Fruit fly (Drosophila melanogaster): Measurements from ENCODE around the gene CG17751.

Gene CG17751

dm6 chr3R:19641498-19642065, 34.5 kb downstream of the CG17751 start (continued):
- TF ChIP-seq ems (GFP tag; optimal IDR thresholded peaks at IDR 0.05) (peak; percentile 65), CG30020 (tag; optimal IDR thresholded peaks at IDR 0.05) (peak; percentile 23), CrebB (tag; optimal IDR thresholded peaks at IDR 0.05) (peak; percentile 83), Hr39 (optimal IDR thresholded peaks at IDR 0.05) (no peak), B-H2 (GFP tag; optimal IDR thresholded peaks at IDR 0.05) (peak; percentile 74), dati (GFP tag; IDR thresholded peaks at IDR 0.05) (peak; percentile 80), CG9797 (GFP tag; optimal IDR thresholded peaks at IDR 0.05) (no peak), CG42726 (GFP tag; IDR thresholded peaks at IDR 0.05; ENCODE audit: partially characterized antibody) (no peak), Max (GFP tag; optimal IDR thresholded peaks at IDR 0.05) (peak; percentile 58), CG3407 (GFP tag; optimal IDR thresholded peaks at IDR 0.05) (peak; percentile 64), zf30C (GFP tag; optimal IDR thresholded peaks at IDR 0.05) (no peak), tap (tag; optimal IDR thresholded peaks at IDR 0.05) (peak; percentile 95), Hsf (GFP tag; optimal IDR thresholded peaks at IDR 0.05) (peak; percentile 73), Blimp-1 (GFP tag; optimal IDR thresholded peaks at IDR 0.05) (peak; percentile 91), da (GFP tag; optimal IDR thresholded peaks at IDR 0.05) (no peak), exex (tag; optimal IDR thresholded peaks at IDR 0.05) (peak; percentile 66), BtbVII (GFP tag; optimal IDR thresholded peaks at IDR 0.05) (peak; percentile 87), GATAe (GFP tag; conservative IDR thresholded peaks at IDR 0.05) (peak; percentile 74), CG11093 (GFP tag; IDR thresholded peaks at IDR 0.05) (peak; percentile 46; the same call in 1 of the 3 replicates), lbe (GFP tag; optimal IDR thresholded peaks at IDR 0.05) (peak; percentile 82), CG10274 (GFP tag; optimal IDR thresholded peaks at IDR 0.05) (peak; percentile 58), Nf-YA (GFP tag; IDR thresholded peaks at IDR 0.05) (peak; percentile 73), jigr1 (GFP tag; IDR thresholded peaks at IDR 0.05) (0 out of 3 replicates have a peak, but pooled peaks have one; percentile 42), yki (optimal IDR thresholded peaks at IDR 0.05) (no peak), Ets65A (GFP tag) (peak; percentile 76), Bteb2 (GFP tag; optimal IDR thresholded peaks at IDR 0.05) (peak; percentile 80), Camta (GFP tag; optimal IDR thresholded peaks at IDR 0.05) (peak; percentile 56), lmd (GFP tag; IDR thresholded peaks at IDR 0.05) (peak; percentile 82), D19B (GFP tag; optimal IDR thresholded peaks at IDR 0.05) (peak; percentile 62), peb (GFP tag; IDR thresholded peaks at IDR 0.05) (peak; percentile 56; the same call in 1 of the 2 replicates), sim (GFP tag; IDR thresholded peaks at IDR 0.05) (peak; percentile 57; the same call in 1 of the 2 replicates), sug (tag; optimal IDR thresholded peaks at IDR 0.05) (peak; percentile 69), Hey (tag; optimal IDR thresholded peaks at IDR 0.05) (no peak), CG18476 (GFP tag; optimal IDR thresholded peaks at IDR 0.05) (peak; percentile 62), zen2 (GFP tag; IDR thresholded peaks at IDR 0.05; ENCODE audit: partially characterized antibody) (no peak), Lpt (GFP tag; optimal IDR thresholded peaks at IDR 0.05) (no peak), CG3726 (GFP tag; IDR thresholded peaks at IDR 0.05) (peak; percentile 80; the same call in 1 of the 3 replicates), aop (GFP tag; IDR thresholded peaks at IDR 0.05) (no peak), Sox102F (GFP tag; optimal IDR thresholded peaks at IDR 0.05) (peak; percentile 93), Vsx1 (GFP tag; optimal IDR thresholded peaks at IDR 0.05) (peak; percentile 64), CG31441 (GFP tag; IDR thresholded peaks at IDR 0.05) (peak; percentile 87), CG7357 (GFP tag; IDR thresholded peaks at IDR 0.05) (peak; percentile 64), CG2202 (tag; optimal IDR thresholded peaks at IDR 0.05) (peak; percentile 69), psq (GFP tag; optimal IDR thresholded peaks at IDR 0.05) (peak; percentile 63), cas (GFP tag; IDR thresholded peaks at IDR 0.05) (peak; percentile 76; the same call in 1 of the 2 replicates), CG16779 (GFP tag; IDR thresholded peaks at IDR 0.05) (peak; percentile 83; the same call in 1 of the 2 replicates), CG8944 (GFP tag; optimal IDR thresholded peaks at IDR 0.05) (peak; percentile 36), CG2116 (GFP tag; optimal IDR thresholded peaks at IDR 0.05) (peak; percentile 33), ssp (GFP tag; IDR thresholded peaks at IDR 0.05) (peak; percentile 65), Ptx1 (GFP tag; IDR thresholded peaks at IDR 0.05) (peak; percentile 83), CG7928 (GFP tag; optimal IDR thresholded peaks at IDR 0.05) (peak; percentile 42), MBD-R2 (GFP tag; IDR thresholded peaks at IDR 0.05) (peak; percentile 58; the same call in 1 of the 2 replicates)
